Fruit fly (Drosophila melanogaster) whole organism: ENCODE data around the gene CG3902.

Experiments used
- CG8478 ChIP-seq: fragments of >200 bp; optimal IDR thresholded peaks from 2 replicates; lab custom pipeline; 2018; ENCODE audit warnings: inconsistent platforms
- EcR ChIP-seq, 2 experiments: fragments of >200 bp; optimal IDR thresholded peaks; 2 replicates each; lab custom pipeline; 2017; ENCODE audit warnings: missing biosample characterization in 2 of 2, missing genetic modification characterization in 2 of 2, missing genetic modification reagents in 2 of 2
- pan ChIP-seq: fragments of >200 bp; optimal IDR thresholded peaks from 2 replicates; lab custom pipeline; 2017
- psq ChIP-seq: fragments of >200 bp; optimal IDR thresholded peaks from 2 replicates; lab custom pipeline; 2017

- TF ChIP-seq EcR (GFP tag; optimal IDR thresholded peaks at IDR 0.05; lab: Kevin White, UChicago) (no peak), psq (no peak), pan (no peak), CG8478 (lab: Kevin White, UChicago) (no peak)
These were observed 24.0 kb upstream of the CG3902 start, which contains the start of gene CG3819 for dm6 chr3L:18922086-18922485.
